Fruit fly (Drosophila melanogaster) whole organism, wandering third instar larva: ENCODE results near the gene BckdhA.

Experiments used
- Abd-B ChIP-seq: fragments of >200 bp; optimal IDR thresholded peaks from 2 replicates; lab custom pipeline; 2017; ENCODE audit warnings: missing biosample characterization, missing genetic modification characterization
- CG32264 ChIP-seq: fragments of 200-800 bp; sonication (Bioruptor generic); optimal IDR thresholded peaks from 2 replicates; lab custom pipeline; 2016; ENCODE audit warnings: missing biosample characterization, missing genetic modification characterization
- CG9705 ChIP-seq: fragments of 200-800 bp; sonication (Bioruptor generic); optimal IDR thresholded peaks from 2 replicates; lab custom pipeline; 2018; ENCODE audit warnings: missing biosample characterization, mild to moderate bottlenecking, missing genetic modification characterization
- CrebA ChIP-seq: fragments of 200-800 bp; sonication (Bioruptor generic); optimal IDR thresholded peaks from 2 replicates; lab custom pipeline; 2016; ENCODE audit warnings: missing biosample characterization, mild to moderate bottlenecking, missing genetic modification characterization, borderline replicate concordance
- Dfd ChIP-seq: fragments of >200 bp; optimal IDR thresholded peaks from 2 replicates; lab custom pipeline; 2017; ENCODE audit warnings: missing biosample characterization, missing genetic modification characterization
- Dif ChIP-seq: fragments of 200-275, 200-300 bp; sonication (Bioruptor generic); optimal IDR thresholded peaks from 2 replicates; lab custom pipeline; 2018; ENCODE audit warnings: missing biosample characterization, missing genetic modification characterization; ENCODE audit not compliant: partially characterized antibody
- GATAd ChIP-seq: sonication (Bioruptor generic); optimal IDR thresholded peaks from 2 replicates; lab custom pipeline; 2016; ENCODE audit warnings: missing biosample characterization, missing genetic modification characterization
- HLH106 ChIP-seq: fragments of 200-800 bp; optimal IDR thresholded peaks from 3 replicates; lab custom pipeline; 2019; ENCODE audit warnings: missing biosample characterization, mild to moderate bottlenecking, missing genetic modification characterization, moderate library complexity
- Hnf4 ChIP-seq: fragments of 200-800 bp; sonication (Bioruptor generic); optimal IDR thresholded peaks from 2 replicates; lab custom pipeline; 2016; ENCODE audit warnings: missing biosample characterization, mild to moderate bottlenecking, missing genetic modification characterization
- Hr78 ChIP-seq: fragments of >200 bp; optimal IDR thresholded peaks from 2 replicates; lab custom pipeline; 2017; ENCODE audit warnings: missing biosample characterization, missing genetic modification characterization
- Hr83 ChIP-seq: fragments of 200-300 bp; sonication (Bioruptor generic); optimal IDR thresholded peaks from 2 replicates; lab custom pipeline; 2016; ENCODE audit warnings: missing biosample characterization, mild to moderate bottlenecking, missing genetic modification characterization, moderate library complexity; ENCODE audit not compliant: poor library complexity, severe bottlenecking
- Jra ChIP-seq: sonication (Bioruptor generic); optimal IDR thresholded peaks from 2 replicates; lab custom pipeline; 2016; ENCODE audit warnings: missing biosample characterization, missing genetic modification characterization
- Mio ChIP-seq: sonication (Bioruptor generic); optimal IDR thresholded peaks from 2 replicates; lab custom pipeline; 2016; ENCODE audit warnings: missing biosample characterization, missing genetic modification characterization
- Myc ChIP-seq: fragments of >200 bp; optimal IDR thresholded peaks from 2 replicates; lab custom pipeline; 2017
- N ChIP-seq: fragments of >200 bp; optimal IDR thresholded peaks from 2 replicates; lab custom pipeline; 2018; ENCODE audit warnings: missing biosample characterization, missing external identifiers, missing genetic modification characterization
- OdsH ChIP-seq: fragments of 200-800 bp; sonication (Bioruptor generic); optimal IDR thresholded peaks from 2 replicates; lab custom pipeline; 2016; ENCODE audit warnings: missing biosample characterization, mild to moderate bottlenecking, missing genetic modification characterization
- Rel ChIP-seq, 2 experiments: fragments of 200-800 bp; sonication (Bioruptor generic) in 1 of 2; optimal IDR thresholded peaks; 2 replicates in 1 of 2; 3 replicates in 1 of 2; lab custom pipeline; 2016 to 2019; ENCODE audit warnings: mild to moderate bottlenecking in 2 of 2, missing biosample characterization in 2 of 2, missing genetic modification characterization in 2 of 2, moderate library complexity in 1 of 2
- Sp1 ChIP-seq: fragments of 200-800 bp; sonication (Bioruptor generic); optimal IDR thresholded peaks from 3 replicates; lab custom pipeline; 2019; ENCODE audit warnings: missing biosample characterization, mild to moderate bottlenecking, missing genetic modification characterization, moderate library complexity
- Vsx2 ChIP-seq: fragments of 200-300, 225-300 bp; sonication (Bioruptor generic); optimal IDR thresholded peaks from 2 replicates; lab custom pipeline; 2018; ENCODE audit warnings: missing biosample characterization, missing genetic modification characterization; ENCODE audit not compliant: partially characterized antibody
- br ChIP-seq: fragments of 200-800 bp; sonication (Bioruptor generic); optimal IDR thresholded peaks from 2 replicates; lab custom pipeline; 2016; ENCODE audit warnings: missing biosample characterization, missing genetic modification characterization
- brk ChIP-seq: fragments of 200-800 bp; sonication (Bioruptor generic); optimal IDR thresholded peaks from 2 replicates; lab custom pipeline; 2016; ENCODE audit warnings: missing biosample characterization, mild to moderate bottlenecking, missing genetic modification characterization
- dl ChIP-seq, 2 experiments: fragments of 175-275, 200-275 bp in 1 of 2; fragments of 200-275 bp in 1 of 2; sonication (Bioruptor generic); optimal IDR thresholded peaks; lab custom pipeline; 2018; ENCODE audit warnings: mild to moderate bottlenecking in 2 of 2, missing biosample characterization in 2 of 2, missing genetic modification characterization in 2 of 2, moderate library complexity in 2 of 2; ENCODE audit not compliant: partially characterized antibody in 2 of 2, insufficient read depth in 1 of 2
- dmrt93B ChIP-seq: fragments of 200-800 bp; sonication (Bioruptor generic); optimal IDR thresholded peaks from 2 replicates; lab custom pipeline; 2018; ENCODE audit warnings: missing biosample characterization, mild to moderate bottlenecking, missing genetic modification characterization
- dsf ChIP-seq: sonication (Bioruptor generic); optimal IDR thresholded peaks from 2 replicates; lab custom pipeline; 2016; ENCODE audit warnings: missing biosample characterization, missing genetic modification characterization, borderline replicate concordance
- ey ChIP-seq: fragments of 200-800 bp; sonication (Bioruptor generic); optimal IDR thresholded peaks from 2 replicates; lab custom pipeline; 2016; ENCODE audit warnings: missing biosample characterization, missing genetic modification characterization
- foxo ChIP-seq, 2 experiments: fragments of 200-800 bp; sonication (Bioruptor generic); optimal IDR thresholded peaks; 2 replicates in 1 of 2; 3 replicates in 1 of 2; lab custom pipeline; 2016 to 2017; ENCODE audit warnings: missing biosample characterization in 2 of 2, missing genetic modification characterization in 2 of 2
- fru ChIP-seq: fragments of 200-800 bp; sonication (Bioruptor generic); optimal IDR thresholded peaks from 3 replicates; lab custom pipeline; 2016; ENCODE audit warnings: missing biosample characterization, mild to moderate bottlenecking, missing genetic modification characterization
- h ChIP-seq: fragments of 200-800 bp; sonication (Bioruptor generic); optimal IDR thresholded peaks from 3 replicates; lab custom pipeline; 2016; ENCODE audit warnings: missing biosample characterization, mild to moderate bottlenecking, missing genetic modification characterization
- jim ChIP-seq: fragments of 175-275, 200-325 bp; sonication (Bioruptor generic); optimal IDR thresholded peaks from 2 replicates; lab custom pipeline; 2016; ENCODE audit warnings: missing biosample characterization, mild to moderate bottlenecking, missing genetic modification characterization
- lola ChIP-seq: fragments of >200 bp; optimal IDR thresholded peaks from 2 replicates; lab custom pipeline; 2017; ENCODE audit warnings: missing biosample characterization, missing genetic modification characterization
- pan ChIP-seq: fragments of >200 bp; optimal IDR thresholded peaks from 2 replicates; lab custom pipeline; 2017
- psq ChIP-seq: fragments of 200-800 bp; sonication (Bioruptor generic); optimal IDR thresholded peaks from 3 replicates; lab custom pipeline; 2017; ENCODE audit warnings: missing biosample characterization, mild to moderate bottlenecking, missing genetic modification characterization, moderate library complexity
- rgr ChIP-seq: fragments of 200-800 bp; sonication (Bioruptor generic); optimal IDR thresholded peaks from 3 replicates; lab custom pipeline; 2016; ENCODE audit warnings: missing biosample characterization, mild to moderate bottlenecking, missing genetic modification characterization
- sage ChIP-seq: fragments of 200-800 bp; sonication (Bioruptor generic); optimal IDR thresholded peaks from 2 replicates; lab custom pipeline; 2016; ENCODE audit warnings: missing biosample characterization, mild to moderate bottlenecking, missing genetic modification characterization
- sv ChIP-seq: fragments of 200-800 bp; sonication (Bioruptor generic); optimal IDR thresholded peaks from 3 replicates; lab custom pipeline; 2016; ENCODE audit warnings: missing biosample characterization, missing genetic modification characterization
- tai ChIP-seq: sonication (Bioruptor generic); optimal IDR thresholded peaks from 2 replicates; lab custom pipeline; 2016; ENCODE audit warnings: missing biosample characterization, missing genetic modification characterization
- usp ChIP-seq: fragments of >200 bp; optimal IDR thresholded peaks from 2 replicates; lab custom pipeline; 2017; ENCODE audit warnings: missing biosample characterization, missing genetic modification characterization
- woc ChIP-seq: sonication (Bioruptor generic); optimal IDR thresholded peaks from 2 replicates; lab custom pipeline; 2016; ENCODE audit warnings: missing biosample characterization, mild to moderate bottlenecking, missing genetic modification characterization

BckdhA gene

dm6 chr3R:9559413-9560014 is 3.9 kb downstream of the BckdhA start, which contains the start of the genes AP-1mu and MBD-like:
TSS of gene AP-1mu (minus strand) at chr3R:9559525.
TSS of gene MBD-like (plus strand) at chr3R:9559760.
- TF ChIP-seq woc (GFP tag; lab: Kevin White, UChicago) (peak; percentile 67), N (GFP tag; lab: Kevin White, UChicago) (no peak), jim (GFP tag; lab: Kevin White, UChicago) (no peak), ey (GFP tag; lab: Kevin White, UChicago) (peak; percentile 73), Jra (peak; percentile 73), psq (GFP tag; lab: Kevin White, UChicago) (peak; percentile 66), Abd-B (GFP tag; lab: Kevin White, UChicago) (no peak), Hr83 (GFP tag; lab: Kevin White, UChicago) (no peak), Dfd (no peak), rgr (peak; percentile 71), OdsH (peak; percentile 57), fru (GFP tag; lab: Kevin White, UChicago) (peak; percentile 75), CG32264 (no peak), Sp1 (peak; percentile 67), sv (GFP tag; lab: Kevin White, UChicago) (peak; percentile 40), CrebA (GFP tag; lab: Kevin White, UChicago) (no peak), h (GFP tag; lab: Kevin White, UChicago) (peak; percentile 81), dsf (GFP tag; lab: Kevin White, UChicago) (no peak), sage (no peak), br (GFP tag; lab: Kevin White, UChicago) (no peak), Vsx2 (no peak), HLH106 (tag; lab: Kevin White, UChicago) (peak; percentile 73), usp (no peak), pan (lab: Kevin White, UChicago) (no peak), CG9705 (GFP tag; lab: Kevin White, UChicago) (peak; percentile 61), GATAd (no peak), Myc (lab: Kevin White, UChicago) (peak; percentile 67), tai (no peak), Mio (GFP tag; lab: Kevin White, UChicago) (no peak), Rel (GFP tag; optimal IDR thresholded peaks at IDR 0.05; lab: Kevin White, UChicago) (no peak), Rel (tag; optimal IDR thresholded peaks at IDR 0.05; lab: Kevin White, UChicago) (peak; percentile 50), lola (GFP tag; lab: Kevin White, UChicago) (no peak), Hnf4 (no peak), foxo (GFP tag; optimal IDR thresholded peaks at IDR 0.05; lab: Kevin White, UChicago) (peak in 1 of 2 experiments; percentile 78), dmrt93B (GFP tag; lab: Kevin White, UChicago) (no peak), brk (GFP tag; lab: Kevin White, UChicago) (no peak), Hr78 (GFP tag; lab: Kevin White, UChicago) (no peak), Dif (no peak), dl (GFP tag; optimal IDR thresholded peaks at IDR 0.05; lab: Kevin White, UChicago; ENCODE audit: insufficient read depth in 1 of 2, partially characterized antibody in 2 of 2) (no peak)

- TF ChIP-seq Abd-B (GFP tag; lab: Kevin White, UChicago) (no peak), Vsx2 (no peak), Mio (GFP tag; lab: Kevin White, UChicago) (no peak), Dfd (no peak), ey (GFP tag; lab: Kevin White, UChicago) (no peak), lola (GFP tag; lab: Kevin White, UChicago) (no peak), sage (no peak), Hnf4 (no peak), br (GFP tag; lab: Kevin White, UChicago) (no peak), Dif (no peak), jim (GFP tag; lab: Kevin White, UChicago) (no peak), Jra (no peak), OdsH (no peak), Hr83 (GFP tag; lab: Kevin White, UChicago) (no peak), foxo (GFP tag; optimal IDR thresholded peaks at IDR 0.05; lab: Kevin White, UChicago) (no peak), HLH106 (tag; lab: Kevin White, UChicago) (no peak), CrebA (GFP tag; lab: Kevin White, UChicago) (no peak), dsf (GFP tag; lab: Kevin White, UChicago) (no peak), fru (GFP tag; lab: Kevin White, UChicago) (no peak), woc (GFP tag; lab: Kevin White, UChicago) (no peak)
- TF ChIP-seq, all 38 proteins: peak for 0
Observed at dm6 chr3R:9561121-9561520, 5.5 kb downstream of the BckdhA start.
